Worm (Caenorhabditis elegans) whole organism, L1 larva: Measurements from ENCODE around the gene cif-1.

Experiments
- C04F5.9 ChIP-seq: sonication (generic microtip); optimal IDR thresholded peaks from 2 replicates; lab custom pipeline; 2016; ENCODE audit warnings: missing genetic modification characterization, missing compliant biosample characterization
- C34B4.2 ChIP-seq: sonication (generic microtip); optimal IDR thresholded peaks from 2 replicates; lab custom pipeline; 2017; ENCODE audit warnings: mild to moderate bottlenecking, missing genetic modification characterization, missing compliant biosample characterization
- F16B12.6 ChIP-seq: fragments of 150-350 bp; optimal IDR thresholded peaks from 2 replicates; lab custom pipeline; 2014; ENCODE audit warnings: missing biosample characterization, missing genetic modification characterization
- Y116A8C.19 ChIP-seq: sonication (generic microtip); optimal IDR thresholded peaks from 2 replicates; lab custom pipeline; 2016; ENCODE audit warnings: missing compliant biosample characterization, missing genetic modification characterization, borderline replicate concordance
- aha-1 ChIP-seq: fragments of 150-350 bp; optimal IDR thresholded peaks from 2 replicates; lab custom pipeline; 2014; ENCODE audit warnings: missing biosample characterization, missing genetic modification characterization
- alr-1 ChIP-seq: fragments of 200-800 bp; sonication (Bioruptor generic); optimal IDR thresholded peaks from 2 replicates; lab custom pipeline; 2018; ENCODE audit warnings: borderline replicate concordance, mild to moderate bottlenecking, missing genetic modification characterization, missing compliant biosample characterization
- ama-1 ChIP-seq: fragments of 150-350 bp; optimal IDR thresholded peaks from 2 replicates; lab custom pipeline; 2014
- ceh-63 ChIP-seq: fragments of 200-800 bp; sonication (Bioruptor generic); optimal IDR thresholded peaks from 2 replicates; lab custom pipeline; 2018; ENCODE audit warnings: mild to moderate bottlenecking, missing genetic modification characterization, missing compliant biosample characterization
- ceh-8 ChIP-seq: fragments of 200-800 bp; sonication (Bioruptor generic); optimal IDR thresholded peaks from 2 replicates; lab custom pipeline; 2018; ENCODE audit warnings: mild to moderate bottlenecking, missing genetic modification characterization, moderate library complexity, missing compliant biosample characterization
- ceh-82 ChIP-seq, 3 experiments: fragments of 150-350 bp in 1 of 3; sonication (generic microtip) in 2 of 3; optimal IDR thresholded peaks; 2 replicates each; lab custom pipeline; 2014 to 2017; ENCODE audit warnings: missing biosample characterization in 3 of 3, missing genetic modification characterization in 3 of 3
- ceh-90 ChIP-seq: sonication (generic microtip); optimal IDR thresholded peaks from 2 replicates; lab custom pipeline; 2016; ENCODE audit warnings: missing genetic modification characterization, missing compliant biosample characterization
- dpl-1 ChIP-seq, 3 experiments: fragments of 150-350 bp in 2 of 3; sonication (generic microtip) in 1 of 3; optimal IDR thresholded peaks; 2 replicates each; lab custom pipeline; 2014 to 2017; ENCODE audit warnings: missing biosample characterization in 3 of 3, missing genetic modification characterization in 3 of 3, missing genetic modification reagents in 3 of 3
- efl-1 ChIP-seq, 4 experiments: fragments of 150-350 bp; optimal IDR thresholded peaks in 3 of 4; peaks in 1 of 4; 1 replicate in 1 of 4; 2 replicates in 3 of 4; lab custom pipeline; 2014; ENCODE audit warnings: missing biosample characterization in 2 of 4, missing genetic modification characterization in 2 of 4, missing genetic modification reagents in 2 of 4
- efl-3 ChIP-seq: fragments of 200-800 bp; sonication (Bioruptor generic); optimal IDR thresholded peaks from 2 replicates; lab custom pipeline; 2018; ENCODE audit warnings: mild to moderate bottlenecking, missing genetic modification characterization, missing compliant biosample characterization
- egl-27 ChIP-seq, 2 experiments: fragments of 150-350 bp in 1 of 2; sonication (generic microtip); optimal IDR thresholded peaks; 3 replicates each; lab custom pipeline; 2017 to 2018; ENCODE audit warnings: missing biosample characterization in 2 of 2, missing genetic modification characterization in 2 of 2, missing genetic modification reagents in 2 of 2
- ets-5 ChIP-seq: fragments of 200-800 bp; sonication (Bioruptor generic); IDR thresholded peaks from 2 replicates; pipeline ENCODE4 v1.3.6; 2022; ENCODE audit warnings: missing genetic modification characterization, missing compliant biosample characterization
- fkh-8 ChIP-seq: sonication (generic microtip); optimal IDR thresholded peaks from 2 replicates; lab custom pipeline; 2016; ENCODE audit warnings: mild to moderate bottlenecking, missing genetic modification characterization, missing compliant biosample characterization
- grh-1 ChIP-seq: fragments of 200-800 bp; sonication (Bioruptor generic); IDR thresholded peaks from 2 replicates; pipeline ENCODE4 v1.3.6; 2022; ENCODE audit warnings: missing genetic modification reagents, missing genetic modification characterization, missing compliant biosample characterization
- hlh-4 ChIP-seq: sonication (generic microtip); optimal IDR thresholded peaks from 2 replicates; lab custom pipeline; 2016; ENCODE audit warnings: mild to moderate bottlenecking, missing genetic modification characterization, missing compliant biosample characterization
- irx-1 ChIP-seq: sonication (generic microtip); optimal IDR thresholded peaks from 2 replicates; lab custom pipeline; 2016; ENCODE audit warnings: missing genetic modification characterization, missing compliant biosample characterization
- isw-1 ChIP-seq: fragments of 200-800 bp; sonication (Bioruptor generic); IDR thresholded peaks from 2 replicates; pipeline ENCODE4 v1.3.6; 2022; ENCODE audit warnings: missing genetic modification characterization, missing compliant biosample characterization
- lin-13 ChIP-seq: fragments of 150-350 bp; optimal IDR thresholded peaks from 2 replicates; lab custom pipeline; 2014; ENCODE audit warnings: missing biosample characterization, missing genetic modification reagents, missing genetic modification characterization
- lin-15B ChIP-seq: fragments of 150-350 bp; sonication (generic microtip); optimal IDR thresholded peaks from 3 replicates; lab custom pipeline; 2014; ENCODE audit warnings: missing biosample characterization, missing genetic modification characterization
- lin-39 ChIP-seq: fragments of 150-350 bp; optimal IDR thresholded peaks from 2 replicates; lab custom pipeline; 2014; ENCODE audit warnings: missing biosample characterization, missing genetic modification reagents, missing genetic modification characterization
- lir-3 ChIP-seq: sonication (generic microtip); optimal IDR thresholded peaks from 2 replicates; lab custom pipeline; 2016; ENCODE audit warnings: mild to moderate bottlenecking, missing genetic modification characterization, moderate library complexity, missing compliant biosample characterization; ENCODE audit not compliant: poor library complexity
- mab-9 ChIP-seq: fragments of 200-800 bp; sonication (Bioruptor generic); IDR thresholded peaks from 2 replicates; pipeline ENCODE4 v1.3.6; 2022; ENCODE audit warnings: missing genetic modification reagents, missing genetic modification characterization, missing compliant biosample characterization
- mdl-1 ChIP-seq, 2 experiments: fragments of 150-350 bp; optimal IDR thresholded peaks; 2 replicates each; lab custom pipeline; 2014 to 2017; ENCODE audit warnings: missing biosample characterization in 2 of 2, missing genetic modification characterization in 2 of 2, inconsistent platforms in 1 of 2
- mep-1 ChIP-seq: fragments of 150-350 bp; optimal IDR thresholded peaks from 2 replicates; lab custom pipeline; 2014; ENCODE audit warnings: missing biosample characterization, missing genetic modification characterization
- nhr-11 ChIP-seq: fragments of 150-350 bp; optimal IDR thresholded peaks from 2 replicates; lab custom pipeline; 2014; ENCODE audit warnings: missing biosample characterization, missing genetic modification characterization
- nhr-12 ChIP-seq: sonication (generic microtip); optimal IDR thresholded peaks from 2 replicates; lab custom pipeline; 2017; ENCODE audit warnings: missing biosample characterization, missing genetic modification characterization
- nhr-19 ChIP-seq: fragments of 200-800 bp; sonication (Bioruptor generic); conservative IDR thresholded peaks from 2 replicates; pipeline ENCODE4 v1.3.6; 2022; ENCODE audit warnings: missing genetic modification characterization, missing compliant biosample characterization
- nhr-20 ChIP-seq: sonication (generic microtip); optimal IDR thresholded peaks from 2 replicates; lab custom pipeline; 2016; ENCODE audit warnings: mild to moderate bottlenecking, missing genetic modification characterization, missing compliant biosample characterization
- nhr-237 ChIP-seq: fragments of 150-350 bp; optimal IDR thresholded peaks from 2 replicates; lab custom pipeline; 2014; ENCODE audit warnings: missing biosample characterization, missing genetic modification characterization
- nhr-28 ChIP-seq: fragments of 150-350 bp; optimal IDR thresholded peaks from 2 replicates; lab custom pipeline; 2014; ENCODE audit warnings: missing biosample characterization, missing genetic modification characterization
- nhr-71 ChIP-seq: sonication (generic microtip); optimal IDR thresholded peaks from 2 replicates; lab custom pipeline; 2016; ENCODE audit warnings: mild to moderate bottlenecking, missing genetic modification characterization, moderate library complexity, missing compliant biosample characterization
- pax-3 ChIP-seq: fragments of 200-800 bp; sonication (Bioruptor generic); optimal IDR thresholded peaks from 2 replicates; lab custom pipeline; 2018; ENCODE audit warnings: mild to moderate bottlenecking, missing genetic modification characterization, moderate library complexity, missing compliant biosample characterization
- pqm-1 ChIP-seq: sonication (generic microtip); optimal IDR thresholded peaks from 3 replicates; lab custom pipeline; 2017; ENCODE audit warnings: missing biosample characterization, missing genetic modification characterization
- rnt-1 ChIP-seq: sonication (generic microtip); optimal IDR thresholded peaks from 2 replicates; lab custom pipeline; 2016; ENCODE audit warnings: mild to moderate bottlenecking, missing genetic modification characterization, moderate library complexity, missing compliant biosample characterization
- skn-1 ChIP-seq: fragments of 150-350 bp; optimal IDR thresholded peaks from 2 replicates; lab custom pipeline; 2014; ENCODE audit warnings: missing biosample characterization, missing genetic modification characterization
- snu-23 ChIP-seq: sonication (generic microtip); optimal IDR thresholded peaks from 2 replicates; lab custom pipeline; 2016; ENCODE audit warnings: missing genetic modification characterization, missing compliant biosample characterization
- sox-4 ChIP-seq: sonication (generic microtip); optimal IDR thresholded peaks from 2 replicates; lab custom pipeline; 2016; ENCODE audit warnings: missing genetic modification characterization, missing compliant biosample characterization
- sptf-1 ChIP-seq: fragments of 150-350 bp; optimal IDR thresholded peaks from 2 replicates; lab custom pipeline; 2014; ENCODE audit warnings: missing biosample characterization, missing genetic modification characterization
- sup-37 ChIP-seq: fragments of 200-800 bp; sonication (Bioruptor generic); optimal IDR thresholded peaks from 2 replicates; lab custom pipeline; 2018; ENCODE audit warnings: mild to moderate bottlenecking, missing genetic modification characterization, missing compliant biosample characterization
- swsn-7 ChIP-seq: sonication (generic microtip); optimal IDR thresholded peaks from 2 replicates; lab custom pipeline; 2016; ENCODE audit warnings: missing genetic modification characterization, missing compliant biosample characterization
- unc-130 ChIP-seq: fragments of 150-350 bp; optimal IDR thresholded peaks from 2 replicates; lab custom pipeline; 2017; ENCODE audit warnings: missing biosample characterization, missing genetic modification characterization, inconsistent platforms
- unc-30 ChIP-seq: sonication (generic microtip); optimal IDR thresholded peaks from 2 replicates; lab custom pipeline; 2017; ENCODE audit warnings: missing biosample characterization, missing genetic modification characterization
- unc-62 ChIP-seq: fragments of 150-350 bp; optimal IDR thresholded peaks from 2 replicates; lab custom pipeline; 2014; ENCODE audit warnings: missing biosample characterization, missing genetic modification reagents, missing genetic modification characterization
- unc-98 ChIP-seq: fragments of 200-800 bp; sonication (Bioruptor generic); IDR thresholded peaks from 2 replicates; pipeline ENCODE4 v1.3.6; 2022; ENCODE audit warnings: missing genetic modification characterization, missing compliant biosample characterization
- xbp-1 ChIP-seq: sonication (generic microtip); optimal IDR thresholded peaks from 2 replicates; lab custom pipeline; 2016; ENCODE audit warnings: missing genetic modification characterization, missing compliant biosample characterization
- zag-1 ChIP-seq: fragments of 150-350 bp; optimal IDR thresholded peaks from 2 replicates; lab custom pipeline; 2014; ENCODE audit warnings: missing biosample characterization, missing genetic modification characterization
- ztf-4 ChIP-seq: fragments of 150-350 bp; optimal IDR thresholded peaks from 2 replicates; lab custom pipeline; 2014; ENCODE audit warnings: missing biosample characterization, missing genetic modification characterization

cif-1 gene

ce11 chrIV:4660151-4661041 is 50.2 kb downstream of the cif-1 start, which contains the start of the genes F29B9.11 and jmjd-1.2 (continued):
- TF ChIP-seq alr-1 (tag; lab: Kevin White, UChicago) (no peak), ztf-4 (tag; lab: Kevin White, UChicago) (peak; percentile 79), ets-5 (GFP tag; lab: Robert Waterston, UW) (no peak), efl-1 (optimal IDR thresholded peaks at IDR 0.05; lab: Kevin White, UChicago) (peak; percentile 87 to 91), efl-1 (GFP tag; optimal IDR thresholded peaks at IDR 0.05 in 1 of 2; lab: Kevin White, UChicago) (peak; percentile 68 to 97), C34B4.2 (no peak), nhr-237 (tag; lab: Kevin White, UChicago) (peak; percentile 80), egl-27 (tag; optimal IDR thresholded peaks at IDR 0.05; lab: Kevin White, UChicago) (peak in 1 of 2 experiments; percentile 15), F16B12.6 (tag; lab: Kevin White, UChicago) (peak; percentile 29), pax-3 (peak; percentile 98), unc-98 (peak; percentile 98), nhr-19 (GFP tag; lab: Robert Waterston, UW) (peak; percentile 90), grh-1 (peak; percentile 74), zag-1 (tag; lab: Kevin White, UChicago) (peak; percentile 49), nhr-71 (peak; percentile 98), rnt-1 (tag; lab: Kevin White, UChicago) (peak; percentile 95), sup-37 (GFP tag; lab: Kevin White, UChicago) (peak; percentile 68), nhr-28 (no peak), ceh-82 (tag; optimal IDR thresholded peaks at IDR 0.05; lab: Kevin White, UChicago) (peak; percentile 64 to 90 (median 82)), mep-1 (tag; lab: Kevin White, UChicago) (peak; percentile 62), pqm-1 (tag; lab: Kevin White, UChicago) (no peak), unc-62 (GFP tag; lab: Kevin White, UChicago) (no peak), xbp-1 (tag; lab: Kevin White, UChicago) (peak; percentile 95), ceh-90 (tag; lab: Kevin White, UChicago) (peak; percentile 78), unc-130 (tag; lab: Kevin White, UChicago) (peak; percentile 94), skn-1 (tag; lab: Kevin White, UChicago) (peak; percentile 79), mdl-1 (tag; optimal IDR thresholded peaks at IDR 0.05; lab: Kevin White, UChicago) (peak in 1 of 2 experiments; percentile 72), unc-30 (no peak), dpl-1 (GFP tag; optimal IDR thresholded peaks at IDR 0.05; lab: Kevin White, UChicago) (peak; percentile 72 to 78 (median 77)), nhr-12 (no peak), swsn-7 (tag; lab: Kevin White, UChicago) (peak; percentile 94), isw-1 (GFP tag; lab: Robert Waterston, UW) (peak; percentile 93), snu-23 (peak; percentile 97), lir-3 (tag; lab: Kevin White, UChicago) (peak; percentile 91), efl-3 (GFP tag; lab: Kevin White, UChicago) (peak; percentile 15), sox-4 (tag; lab: Kevin White, UChicago) (peak; percentile 89), nhr-11 (tag; lab: Kevin White, UChicago) (peak; percentile 80), lin-13 (GFP tag; lab: Kevin White, UChicago) (peak; percentile 86), ceh-8 (GFP tag; lab: Kevin White, UChicago) (peak; percentile 42), C04F5.9 (peak; percentile 79), sptf-1 (no peak), hlh-4 (no peak), irx-1 (tag; lab: Kevin White, UChicago) (peak; percentile 82), lin-39 (peak; percentile 73), mab-9 (GFP tag; lab: Robert Waterston, UW) (peak; percentile 78), nhr-20 (tag; lab: Kevin White, UChicago) (peak; percentile 95), Y116A8C.19 (tag; lab: Kevin White, UChicago) (peak; percentile 74), lin-15B (tag; lab: Kevin White, UChicago) (peak; percentile 79), aha-1 (tag; lab: Kevin White, UChicago) (peak; percentile 89), ceh-63 (GFP tag; lab: Kevin White, UChicago) (peak; percentile 86), fkh-8 (peak; percentile 99), ama-1 (lab: Kevin White, UChicago) (peak; percentile 57)
